Worm (Caenorhabditis elegans): ENCODE results near the gene cht-5.

DNA sequence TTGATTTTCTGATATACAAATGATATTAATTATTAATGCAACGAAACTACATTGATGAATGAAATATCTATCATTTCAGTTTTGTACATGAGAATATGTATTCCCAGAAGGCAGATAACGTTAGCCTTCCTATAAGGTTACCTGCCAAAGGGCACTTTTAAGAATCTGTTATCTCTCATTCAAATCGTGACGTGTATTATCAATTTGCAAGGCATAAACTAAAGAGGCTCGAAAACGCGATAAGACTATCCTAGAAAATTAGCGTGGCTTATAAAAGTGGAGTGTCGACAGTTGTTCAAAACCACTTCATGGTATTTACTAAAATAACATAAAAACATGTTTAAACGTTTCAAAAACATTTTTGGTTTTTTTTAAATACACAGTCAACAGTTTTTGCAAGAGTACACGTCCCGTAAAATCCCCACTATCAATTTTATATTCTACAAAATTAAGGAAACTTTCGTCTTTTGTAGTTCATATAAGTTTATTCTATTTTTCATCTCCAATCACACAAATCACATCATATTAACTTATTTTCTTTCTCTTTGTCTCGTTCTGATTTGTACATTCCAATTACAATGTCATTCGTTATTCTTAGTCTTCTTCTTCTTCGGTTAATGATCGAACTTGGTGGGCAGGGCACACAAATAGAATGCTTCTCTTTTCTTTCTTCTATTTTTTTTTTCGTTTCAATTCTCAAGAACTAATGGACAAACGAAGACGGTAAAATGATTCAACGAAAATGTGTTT, 10.5 kb downstream of the cht-5 start, which contains the start of gene C08B6.10:
- TF ChIP-seq skn-1 (tag; optimal IDR thresholded peaks at IDR 0.05) (no peak), nhr-77 (tag; optimal IDR thresholded peaks at IDR 0.05) (no peak), nhr-11 (tag; optimal IDR thresholded peaks at IDR 0.05) (no peak), hmg-11 (tag; optimal IDR thresholded peaks at IDR 0.05) (no peak), ceh-82 (tag; optimal IDR thresholded peaks at IDR 0.05) (no peak)
